Worm (Caenorhabditis elegans) whole organism, early embryonic: ENCODE results near the gene W06G6.9.

Source experiments
- F13C5.2 ChIP-seq: sonication (generic microtip); optimal IDR thresholded peaks from 2 replicates; lab custom pipeline; 2017; ENCODE audit warnings: mild to moderate bottlenecking, missing genetic modification characterization, inconsistent platforms, missing compliant biosample characterization
- ama-1 ChIP-seq: fragments of 150-350 bp; optimal IDR thresholded peaks from 2 replicates; lab custom pipeline; 2014
- ceh-13 ChIP-seq: fragments of 200-800 bp; sonication (Bioruptor generic); optimal IDR thresholded peaks from 2 replicates; lab custom pipeline; 2018; ENCODE audit warnings: mild to moderate bottlenecking, missing genetic modification characterization, missing compliant biosample characterization
- ceh-36 ChIP-seq: sonication (generic microtip); optimal IDR thresholded peaks from 2 replicates; lab custom pipeline; 2016; ENCODE audit warnings: missing genetic modification characterization, inconsistent platforms, missing compliant biosample characterization
- ets-7 ChIP-seq: sonication (generic microtip); optimal IDR thresholded peaks from 2 replicates; lab custom pipeline; 2016; ENCODE audit warnings: missing genotype, missing genetic modification characterization, missing compliant biosample characterization
- flt-1 ChIP-seq: fragments of 200-800 bp; sonication (Bioruptor generic); IDR thresholded peaks from 2 replicates; pipeline ENCODE4 v1.3.6; 2022; ENCODE audit warnings: missing genetic modification characterization, missing compliant biosample characterization
- hnd-1 ChIP-seq: sonication (generic microtip); optimal IDR thresholded peaks from 2 replicates; lab custom pipeline; 2016; ENCODE audit warnings: missing genetic modification characterization, missing compliant biosample characterization
- sea-1 ChIP-seq: fragments of 200-800 bp; sonication (Bioruptor generic); conservative IDR thresholded peaks from 2 replicates; pipeline ENCODE4 v1.3.6; 2022; ENCODE audit warnings: missing genetic modification characterization, missing compliant biosample characterization

DNA sequence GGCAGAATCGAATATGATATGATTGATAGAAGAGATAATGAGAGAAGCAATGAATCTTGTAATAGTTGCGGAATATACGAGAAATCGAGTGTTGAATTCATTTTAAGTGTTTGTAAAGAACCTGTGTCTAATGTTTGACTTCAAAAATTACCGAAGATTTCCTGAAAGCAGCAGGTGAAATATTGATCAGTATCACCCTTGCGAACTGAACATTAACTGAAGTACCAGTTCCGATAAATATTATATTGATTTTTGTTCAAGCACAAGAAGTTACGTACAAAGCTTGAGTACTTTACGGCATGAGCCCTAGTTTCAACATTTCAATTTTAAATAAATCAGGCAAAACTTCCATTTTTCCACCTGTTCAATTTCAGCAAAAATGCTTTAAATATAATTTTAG lies 33.0 kb upstream of the W06G6.9 start, which contains the start of gene srz-103:
- TF ChIP-seq ama-1 (lab: Kevin White, UChicago) (no peak), hnd-1 (no peak), F13C5.2 (tag; lab: Kevin White, UChicago) (no peak), ets-7 (no peak), flt-1 (GFP tag; lab: Robert Waterston, UW) (no peak), sea-1 (GFP tag; lab: Robert Waterston, UW) (no peak), ceh-36 (tag; lab: Kevin White, UChicago) (no peak), ceh-13 (GFP tag; lab: Kevin White, UChicago) (no peak)
